Fruit fly (Drosophila melanogaster) Kc167 (cell line): Measurements from ENCODE around the gene Ir85a.

ENCODE experiments used
- Sin3A ChIP-seq: fragments of >200 bp; optimal IDR thresholded peaks from 2 replicates; lab custom pipeline; 2018; ENCODE audit warnings: missing external identifiers
- psq ChIP-seq: fragments of >200 bp; optimal IDR thresholded peaks from 2 replicates; lab custom pipeline; 2017; ENCODE audit warnings: missing external identifiers
- ttk ChIP-seq: sonication (Bioruptor generic); optimal IDR thresholded peaks from 2 replicates; lab custom pipeline; 2017; ENCODE audit warnings: missing external identifiers

DNA sequence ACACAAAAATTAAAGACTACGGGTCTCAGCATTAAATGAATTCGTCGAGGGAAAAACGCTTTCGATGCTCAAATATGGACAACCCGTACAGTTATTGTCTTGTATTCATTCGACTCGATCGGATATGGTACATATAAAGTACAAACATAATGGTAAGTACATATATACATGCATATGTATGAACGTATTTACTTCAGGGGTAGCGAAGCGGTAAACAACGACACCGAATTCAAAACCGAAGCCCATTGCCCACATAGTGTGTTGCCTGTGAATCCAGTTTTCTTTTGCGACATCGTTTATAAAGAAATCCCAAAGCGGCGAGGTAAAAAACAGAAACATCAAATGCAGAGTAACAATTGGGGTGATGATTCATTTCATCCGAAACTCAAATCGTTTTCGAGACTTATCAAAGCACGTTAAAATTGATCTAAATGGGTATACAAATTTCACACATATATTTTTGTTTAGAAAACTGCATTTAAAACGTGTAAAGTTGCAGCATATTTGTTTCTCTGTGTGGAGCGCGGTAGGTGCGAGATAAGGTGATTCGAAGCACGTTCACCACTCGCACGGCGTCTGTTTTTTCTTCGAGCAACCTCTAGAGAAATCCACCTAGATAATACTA is 18.0 kb downstream of the Ir85a start:
- TF ChIP-seq Sin3A (lab: Kevin White, UChicago) (no peak), psq (lab: Kevin White, UChicago) (no peak), ttk (lab: Kevin White, UChicago) (no peak)
